Fruit fly (Drosophila melanogaster): ENCODE results near the gene CCT7.

DNA sequence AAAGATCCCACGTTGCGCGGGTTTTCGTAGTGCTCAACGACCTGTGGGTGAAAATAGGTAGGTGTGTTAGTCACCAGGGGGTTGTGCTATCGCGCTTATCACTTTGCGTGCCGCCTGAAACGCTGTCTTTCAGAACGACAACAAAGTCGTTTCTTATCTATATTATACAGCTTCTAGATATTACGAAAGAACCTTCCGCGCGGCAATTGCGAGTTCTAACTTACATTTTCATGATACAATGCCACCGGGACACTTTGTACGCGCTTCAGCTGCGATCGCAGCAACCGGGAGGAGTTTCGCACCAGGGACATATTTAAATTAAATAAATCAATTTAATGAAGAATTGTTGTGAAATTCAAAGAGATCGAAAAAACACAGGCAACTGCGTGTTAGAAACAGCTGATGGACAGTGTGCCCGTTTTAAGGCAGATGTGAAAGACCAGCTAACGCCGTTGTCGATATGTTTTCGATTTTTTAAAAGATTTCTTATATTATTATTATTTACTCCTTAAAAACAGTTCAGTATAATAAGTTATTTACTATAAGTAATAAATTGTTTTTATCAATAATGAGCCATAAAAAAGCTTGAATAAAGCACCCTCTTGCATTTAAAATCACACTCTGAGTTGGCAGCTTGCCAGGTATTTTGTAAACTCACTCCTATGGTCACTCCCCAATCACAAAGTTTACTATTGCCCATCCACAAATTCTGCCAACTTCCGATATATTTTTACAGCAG lies 22.6 kb downstream of the CCT7 start, which contains the start of the genes IscU and CG8379:
- TF ChIP-seq fd85E (GFP tag; optimal IDR thresholded peaks at IDR 0.05) (no peak), CG6808 (GFP tag; optimal IDR thresholded peaks at IDR 0.05) (no peak), CG10631 (GFP tag; optimal IDR thresholded peaks at IDR 0.05) (no peak), CG6792 (GFP tag; optimal IDR thresholded peaks at IDR 0.05) (no peak), Hr39 (GFP tag; optimal IDR thresholded peaks at IDR 0.05) (no peak), CG3032 (tag; optimal IDR thresholded peaks at IDR 0.05) (peak; percentile 13), CG6854 (GFP tag; optimal IDR thresholded peaks at IDR 0.05) (no peak), esn (GFP tag; optimal IDR thresholded peaks at IDR 0.05) (no peak), CG10669 (GFP tag; optimal IDR thresholded peaks at IDR 0.05) (no peak), CG32006 (GFP tag; optimal IDR thresholded peaks at IDR 0.05) (no peak), Sox102F (GFP tag; optimal IDR thresholded peaks at IDR 0.05) (no peak), CG9139 (GFP tag; optimal IDR thresholded peaks at IDR 0.05) (no peak), Blimp-1 (GFP tag; optimal IDR thresholded peaks at IDR 0.05) (no peak)
